ENCODE assay signal across 3 worm cellular contexts in the genomic region with DNA sequence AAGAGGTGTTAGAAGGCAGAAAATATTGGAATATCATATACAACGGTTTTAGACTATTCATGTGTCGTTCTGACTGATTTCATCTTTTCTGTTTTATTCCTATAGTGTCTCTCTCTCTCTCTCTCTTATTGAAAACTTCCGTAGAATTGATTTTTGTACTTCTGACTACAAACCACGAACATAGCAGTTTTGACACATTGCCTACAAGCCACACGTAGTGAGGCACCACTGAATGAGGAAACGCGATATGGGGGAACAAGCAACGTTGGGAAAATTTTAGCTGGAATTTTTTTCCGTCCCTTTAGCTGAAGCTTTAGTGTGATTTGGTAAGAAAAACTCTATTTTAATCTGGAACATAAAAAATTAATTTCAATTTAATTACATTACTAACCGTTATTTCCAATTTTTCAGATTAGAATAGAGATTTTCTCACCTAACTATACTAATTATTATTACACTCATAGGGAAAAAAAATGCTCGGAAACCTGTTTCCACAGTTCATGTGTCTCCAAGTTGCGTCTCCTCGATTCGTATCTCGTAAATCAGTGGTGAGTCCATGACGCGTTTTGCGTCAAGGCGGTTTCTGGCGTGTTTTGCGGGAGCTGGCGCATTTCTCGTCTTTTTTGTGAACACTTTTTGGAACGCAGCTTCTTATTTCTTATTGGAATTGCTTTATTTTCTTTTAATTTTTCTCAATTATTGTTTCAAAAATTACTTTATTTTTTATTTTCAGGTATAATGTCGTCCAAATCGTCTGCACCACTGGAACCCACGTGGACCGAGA.
TF ChIP-seq lines count a peak whose summit lies in the region.

A gene (minus strand): TSS at position 57 of the 784 bp plus-strand sequence.
A gene (plus strand): TSS at position 734 of the 784 bp plus-strand sequence.

TF ChIP-seq in whole organism, L1 larva, 84 proteins besides CTCF, POLR2A, EP300 and RAD21 (continued from another document and continues in another):
- TF ChIP-seq efl-3 (GFP tag; optimal IDR thresholded peaks at IDR 0.05; lab: Kevin White, UChicago) (no peak), sup-37 (GFP tag; optimal IDR thresholded peaks at IDR 0.05; lab: Kevin White, UChicago) (peak; percentile 40), irx-1 (tag; optimal IDR thresholded peaks at IDR 0.05; lab: Kevin White, UChicago) (peak; percentile 83), C16A3.4 (tag; optimal IDR thresholded peaks at IDR 0.05; lab: Kevin White, UChicago) (peak; percentile 93), ama-1 (optimal IDR thresholded peaks at IDR 0.05; lab: Kevin White, UChicago) (no peak), fkh-8 (tag; optimal IDR thresholded peaks at IDR 0.05; lab: Kevin White, UChicago) (peak; percentile 87), sox-4 (tag; optimal IDR thresholded peaks at IDR 0.05; lab: Kevin White, UChicago) (peak; percentile 52), snu-23 (GFP tag; optimal IDR thresholded peaks at IDR 0.05; lab: Kevin White, UChicago) (peak; percentile 89), alr-1 (tag; optimal IDR thresholded peaks at IDR 0.05; lab: Kevin White, UChicago; ENCODE audit: borderline replicate concordance) (no peak), pag-3 (tag; optimal IDR thresholded peaks at IDR 0.05; lab: Kevin White, UChicago; ENCODE audit: borderline replicate concordance, insufficient read depth) (peak; percentile 38), mdl-1 (tag; optimal IDR thresholded peaks at IDR 0.05; lab: Kevin White, UChicago) (peak in 1 of 2 experiments; percentile 55), lin-35 (GFP tag; optimal IDR thresholded peaks at IDR 0.05; lab: Kevin White, UChicago) (peak; percentile 81 to 86), dsc-1 (tag; optimal IDR thresholded peaks at IDR 0.05; lab: Kevin White, UChicago) (peak; percentile 79), nhr-90 (tag; optimal IDR thresholded peaks at IDR 0.05; lab: Kevin White, UChicago; ENCODE audit: poor library complexity) (peak; percentile 90), pax-3 (tag; optimal IDR thresholded peaks at IDR 0.05; lab: Kevin White, UChicago) (peak; percentile 74), nhr-76 (tag; optimal IDR thresholded peaks at IDR 0.05; lab: Kevin White, UChicago) (no peak), ceh-90 (tag; optimal IDR thresholded peaks at IDR 0.05; lab: Kevin White, UChicago) (no peak), grh-1 (GFP tag; IDR thresholded peaks at IDR 0.05; lab: Robert Waterston, UW) (peak; percentile 68), mep-1 (tag; optimal IDR thresholded peaks at IDR 0.05; lab: Kevin White, UChicago) (peak; percentile 91), fkh-4 (tag; optimal IDR thresholded peaks at IDR 0.05; lab: Kevin White, UChicago; ENCODE audit: borderline replicate concordance) (peak; percentile 32), nhr-85 (tag; lab: Kevin White, UChicago) (peak; percentile 94), tlp-1 (tag; optimal IDR thresholded peaks at IDR 0.05; lab: Kevin White, UChicago) (no peak), egl-13 (tag; optimal IDR thresholded peaks at IDR 0.05; lab: Kevin White, UChicago) (peak; percentile 80), vab-15 (tag; optimal IDR thresholded peaks at IDR 0.05; lab: Kevin White, UChicago) (peak; percentile 24), C04F5.9 (tag; optimal IDR thresholded peaks at IDR 0.05; lab: Kevin White, UChicago) (peak; percentile 57), nhr-47 (tag; optimal IDR thresholded peaks at IDR 0.05; lab: Kevin White, UChicago) (peak; percentile 92), ets-5 (GFP tag; IDR thresholded peaks at IDR 0.05; lab: Robert Waterston, UW) (no peak), Y116A8C.19 (tag; optimal IDR thresholded peaks at IDR 0.05; lab: Kevin White, UChicago; ENCODE audit: borderline replicate concordance) (no peak), tbx-2 (tag; optimal IDR thresholded peaks at IDR 0.05; lab: Kevin White, UChicago) (peak; percentile 85), lin-13 (GFP tag; optimal IDR thresholded peaks at IDR 0.05; lab: Kevin White, UChicago) (peak; percentile 89), lin-15B (tag; optimal IDR thresholded peaks at IDR 0.05; lab: Kevin White, UChicago) (peak; percentile 76), zag-1 (tag; optimal IDR thresholded peaks at IDR 0.05; lab: Kevin White, UChicago) (no peak), unc-130 (tag; optimal IDR thresholded peaks at IDR 0.05; lab: Kevin White, UChicago) (peak; percentile 50), snpc-4 (tag; optimal IDR thresholded peaks at IDR 0.05; lab: Kevin White, UChicago) (peak; percentile 63), lir-3 (tag; optimal IDR thresholded peaks at IDR 0.05; lab: Kevin White, UChicago; ENCODE audit: poor library complexity) (peak; percentile 70), isw-1 (GFP tag; IDR thresholded peaks at IDR 0.05; lab: Robert Waterston, UW) (peak; percentile 73), ztf-4 (tag; optimal IDR thresholded peaks at IDR 0.05; lab: Kevin White, UChicago) (peak; percentile 49), blmp-1 (tag; optimal IDR thresholded peaks at IDR 0.05; lab: Kevin White, UChicago) (peak; percentile 52), egl-27 (tag; optimal IDR thresholded peaks at IDR 0.05; lab: Kevin White, UChicago) (no peak)

TF ChIP-seq in whole organism, L3 larva, 47 proteins besides CTCF, POLR2A, EP300 and RAD21 (continued from another document):
- TF ChIP-seq pha-4 (tag; optimal IDR thresholded peaks at IDR 0.05; lab: Kevin White, UChicago): peak; percentile 83
- no peak for TF ChIP-seq daf-12 (tag; optimal IDR thresholded peaks at IDR 0.05; lab: Kevin White, UChicago)
- TF ChIP-seq ceh-16 (tag; optimal IDR thresholded peaks at IDR 0.05; lab: Kevin White, UChicago): no peak
- no peak for TF ChIP-seq elt-1 (tag; optimal IDR thresholded peaks at IDR 0.05; lab: Kevin White, UChicago)
- TF ChIP-seq nhr-28 (tag; optimal IDR thresholded peaks at IDR 0.05; lab: Kevin White, UChicago): no peak
- TF ChIP-seq egl-5 (tag; optimal IDR thresholded peaks at IDR 0.05; lab: Kevin White, UChicago): peak; percentile 43
- TF ChIP-seq elt-3 (tag; optimal IDR thresholded peaks at IDR 0.05; lab: Kevin White, UChicago): no peak
- TF ChIP-seq lin-15B (tag; optimal IDR thresholded peaks at IDR 0.05; lab: Kevin White, UChicago): peak; percentile 91
- peak; percentile 6 for TF ChIP-seq fkh-10 (GFP tag; optimal IDR thresholded peaks at IDR 0.05; lab: Kevin White, UChicago)
- peak; percentile 41 for TF ChIP-seq nhr-77 (tag; optimal IDR thresholded peaks at IDR 0.05; lab: Kevin White, UChicago)
- TF ChIP-seq nhr-25 (tag; optimal IDR thresholded peaks at IDR 0.05; lab: Kevin White, UChicago): peak; percentile 63
- TF ChIP-seq hmg-11 (tag; optimal IDR thresholded peaks at IDR 0.05; lab: Kevin White, UChicago): peak; percentile 71
- no peak for TF ChIP-seq ZK546.5 (tag; optimal IDR thresholded peaks at IDR 0.05; lab: Kevin White, UChicago)
- peak; percentile 70 for TF ChIP-seq R02D3.7 (tag; optimal IDR thresholded peaks at IDR 0.05; lab: Kevin White, UChicago)
- peak; percentile 52 for TF ChIP-seq lin-39 (tag; optimal IDR thresholded peaks at IDR 0.05; lab: Kevin White, UChicago)
- TF ChIP-seq nfya-1 (tag; optimal IDR thresholded peaks at IDR 0.05; lab: Kevin White, UChicago; ENCODE audit: insufficient read depth): peak; percentile 72
- TF ChIP-seq pqm-1 (tag; optimal IDR thresholded peaks at IDR 0.05; lab: Kevin White, UChicago): peak; percentile 62
- TF ChIP-seq jun-1 (tag; optimal IDR thresholded peaks at IDR 0.05; lab: Kevin White, UChicago): peak; percentile 35
- no peak for TF ChIP-seq ztf-11 (tag; optimal IDR thresholded peaks at IDR 0.05; lab: Kevin White, UChicago)
- peak; percentile 71 for TF ChIP-seq tbx-2 (tag; optimal IDR thresholded peaks at IDR 0.05; lab: Kevin White, UChicago)
- peak; percentile 72 for TF ChIP-seq elt-2 (tag; optimal IDR thresholded peaks at IDR 0.05; lab: Kevin White, UChicago)

TF ChIP-seq in whole organism, young adult, 124 proteins besides CTCF, POLR2A, EP300 and RAD21 (continued from another document and continues in another):
- TF ChIP-seq Y53G8AR.9 (GFP tag; conservative IDR thresholded peaks at IDR 0.05; lab: Robert Waterston, UW): peak; percentile 84; the same call in 1 of the 2 replicates
- peak; percentile 89 for TF ChIP-seq lin-40 (tag; optimal IDR thresholded peaks at IDR 0.05; lab: Kevin White, UChicago)
- TF ChIP-seq madf-3 (GFP tag; IDR thresholded peaks at IDR 0.05; lab: Robert Waterston, UW): 0 out of 2 replicates have a peak, but pooled peaks have one; percentile 57
- TF ChIP-seq snpc-1.3 (tag; optimal IDR thresholded peaks at IDR 0.05; lab: Kevin White, UChicago; ENCODE audit: insufficient read depth): no peak
- no peak for TF ChIP-seq nfya-2 (GFP tag; IDR thresholded peaks at IDR 0.05; lab: Robert Waterston, UW)
- TF ChIP-seq cebp-2 (GFP tag; IDR thresholded peaks at IDR 0.05; lab: Robert Waterston, UW): no peak
- TF ChIP-seq ceh-91 (GFP tag; IDR thresholded peaks at IDR 0.05; lab: Robert Waterston, UW): peak; percentile 54
- peak; percentile 71 for TF ChIP-seq madf-10 (tag; optimal IDR thresholded peaks at IDR 0.05; lab: Kevin White, UChicago)
- no peak for TF ChIP-seq F10E7.11 (tag; optimal IDR thresholded peaks at IDR 0.05; lab: Kevin White, UChicago)
- no peak for TF ChIP-seq zim-3 (tag; optimal IDR thresholded peaks at IDR 0.05; lab: Kevin White, UChicago)
- peak; percentile 45; the same call in 1 of the 2 replicates for TF ChIP-seq hmg-20 (GFP tag; IDR thresholded peaks at IDR 0.05; lab: Robert Waterston, UW)
- peak; percentile 52 for TF ChIP-seq efl-1 (GFP tag; optimal IDR thresholded peaks at IDR 0.05; lab: Kevin White, UChicago)
- no peak for TF ChIP-seq ceh-40 (GFP tag; IDR thresholded peaks at IDR 0.05; lab: Robert Waterston, UW)
- TF ChIP-seq ztf-25 (GFP tag; IDR thresholded peaks at IDR 0.05; lab: Robert Waterston, UW): 0 out of 2 replicates have a peak, but pooled peaks have one; percentile 9
- peak; percentile 87 for TF ChIP-seq mcd-1 (GFP tag; IDR thresholded peaks at IDR 0.05; lab: Robert Waterston, UW)
- no peak for TF ChIP-seq bed-2 (GFP tag; IDR thresholded peaks at IDR 0.05; lab: Robert Waterston, UW)
- peak; percentile 40 for TF ChIP-seq unc-130 (GFP tag; optimal IDR thresholded peaks at IDR 0.05; lab: Kevin White, UChicago)
- no peak for TF ChIP-seq Y79H2A.3 (GFP tag; conservative IDR thresholded peaks at IDR 0.05; lab: Robert Waterston, UW)
- peak; percentile 84 for TF ChIP-seq lin-54 (GFP tag; optimal IDR thresholded peaks at IDR 0.05; lab: Kevin White, UChicago)
- TF ChIP-seq ama-1 (optimal IDR thresholded peaks at IDR 0.05; lab: Kevin White, UChicago): no peak
- no peak for TF ChIP-seq ama-1 (GFP tag; optimal IDR thresholded peaks at IDR 0.05; lab: Kevin White, UChicago)
- no peak for TF ChIP-seq akir-1 (GFP tag; optimal IDR thresholded peaks at IDR 0.05; lab: Kevin White, UChicago)
- TF ChIP-seq pbrm-1 (GFP tag; IDR thresholded peaks at IDR 0.05; lab: Robert Waterston, UW): peak; percentile 85
- no peak for TF ChIP-seq sdz-38 (tag; optimal IDR thresholded peaks at IDR 0.05; lab: Kevin White, UChicago)
- peak; percentile 54; the same call in 1 of the 2 replicates for TF ChIP-seq cebp-1 (GFP tag; IDR thresholded peaks at IDR 0.05; lab: Robert Waterston, UW)
- TF ChIP-seq cebp-1 (tag; optimal IDR thresholded peaks at IDR 0.05; lab: Kevin White, UChicago): peak; percentile 84
- peak; percentile 52 for TF ChIP-seq him-1 (tag; optimal IDR thresholded peaks at IDR 0.05; lab: Kevin White, UChicago)
- no peak for TF ChIP-seq mxl-1 (tag; optimal IDR thresholded peaks at IDR 0.05; lab: Kevin White, UChicago)
- TF ChIP-seq B0336.3 (GFP tag; IDR thresholded peaks at IDR 0.05; lab: Robert Waterston, UW): peak; percentile 71
- TF ChIP-seq T26A5.8 (tag; optimal IDR thresholded peaks at IDR 0.05; lab: Kevin White, UChicago): no peak
- no peak for TF ChIP-seq lin-26 (GFP tag; IDR thresholded peaks at IDR 0.05; lab: Robert Waterston, UW)
- peak; percentile 51; the same call in 1 of the 2 replicates for TF ChIP-seq egrh-3 (GFP tag; IDR thresholded peaks at IDR 0.05; lab: Robert Waterston, UW)
- peak; percentile 67 for TF ChIP-seq F33H1.4 (GFP tag; IDR thresholded peaks at IDR 0.05; lab: Robert Waterston, UW)
- no peak for TF ChIP-seq T07F8.4 (tag; optimal IDR thresholded peaks at IDR 0.05; lab: Kevin White, UChicago)
- TF ChIP-seq nhr-179 (tag; optimal IDR thresholded peaks at IDR 0.05; lab: Kevin White, UChicago): no peak
- peak; percentile 87 for TF ChIP-seq rcor-1 (GFP tag; IDR thresholded peaks at IDR 0.05; lab: Robert Waterston, UW)
- peak; percentile 59 for TF ChIP-seq somi-1 (GFP tag; optimal IDR thresholded peaks at IDR 0.05; lab: Kevin White, UChicago)
- TF ChIP-seq ztf-22 (GFP tag; optimal IDR thresholded peaks at IDR 0.05; lab: Kevin White, UChicago): no peak
- peak; percentile 32 for TF ChIP-seq atf-7 (tag; optimal IDR thresholded peaks at IDR 0.05; lab: Kevin White, UChicago)
- no peak for TF ChIP-seq lag-1 (GFP tag; IDR thresholded peaks at IDR 0.05; lab: Robert Waterston, UW)
- peak; percentile 55 for TF ChIP-seq ZK185.1 (tag; optimal IDR thresholded peaks at IDR 0.05; lab: Kevin White, UChicago; ENCODE audit: poor library complexity, severe bottlenecking)
- TF ChIP-seq let-526 (GFP tag; IDR thresholded peaks at IDR 0.05; lab: Robert Waterston, UW): peak; percentile 67; the same call in 1 of the 2 replicates
- TF ChIP-seq nfyb-1 (GFP tag; IDR thresholded peaks at IDR 0.05; lab: Robert Waterston, UW): peak; percentile 63; the same call in 1 of the 2 replicates
- no peak for TF ChIP-seq Y56A3A.18 (GFP tag; IDR thresholded peaks at IDR 0.05; lab: Robert Waterston, UW)
- no peak for TF ChIP-seq mes-4 (tag; optimal IDR thresholded peaks at IDR 0.05; lab: Kevin White, UChicago)
- no peak for TF ChIP-seq B0261.1 (tag; optimal IDR thresholded peaks at IDR 0.05; lab: Kevin White, UChicago)
- TF ChIP-seq F57C9.4 (tag; optimal IDR thresholded peaks at IDR 0.05; lab: Kevin White, UChicago): no peak
- TF ChIP-seq ekl-4 (GFP tag; IDR thresholded peaks at IDR 0.05; lab: Robert Waterston, UW): peak; percentile 30; the same call in 1 of the 2 replicates
- 0 out of 2 replicates have a peak, but pooled peaks have one; percentile 10 for TF ChIP-seq hsf-1 (GFP tag; IDR thresholded peaks at IDR 0.05; lab: Robert Waterston, UW)
- TF ChIP-seq F22D6.2 (tag; optimal IDR thresholded peaks at IDR 0.05; lab: Kevin White, UChicago): peak; percentile 47
- TF ChIP-seq nfya-1 (tag; optimal IDR thresholded peaks at IDR 0.05; lab: Kevin White, UChicago; ENCODE audit: borderline replicate concordance, insufficient read depth): no peak
- peak; percentile 68 for TF ChIP-seq tbp1 (GFP tag; optimal IDR thresholded peaks at IDR 0.05; lab: Kevin White, UChicago)
- no peak for TF ChIP-seq ceh-79 (tag; optimal IDR thresholded peaks at IDR 0.05; lab: Kevin White, UChicago)
- TF ChIP-seq madf-6 (GFP tag; IDR thresholded peaks at IDR 0.05; lab: Robert Waterston, UW): peak; percentile 78
- peak; percentile 47 for TF ChIP-seq ztf-26 (tag; optimal IDR thresholded peaks at IDR 0.05; lab: Kevin White, UChicago)
- no peak for TF ChIP-seq fkh-3 (tag; optimal IDR thresholded peaks at IDR 0.05; lab: Kevin White, UChicago)
- peak; percentile 98 for TF ChIP-seq ztf-18 (tag; optimal IDR thresholded peaks at IDR 0.05; lab: Kevin White, UChicago)
- peak; percentile 86 for TF ChIP-seq attf-5 (GFP tag; optimal IDR thresholded peaks at IDR 0.05; lab: Kevin White, UChicago)
- TF ChIP-seq nhr-90 (tag; optimal IDR thresholded peaks at IDR 0.05; lab: Kevin White, UChicago): no peak
- TF ChIP-seq xnd-1 (tag; optimal IDR thresholded peaks at IDR 0.05; lab: Kevin White, UChicago): peak; percentile 53
- peak; percentile 70 for TF ChIP-seq K11D2.4 (GFP tag; IDR thresholded peaks at IDR 0.05; lab: Robert Waterston, UW)
- TF ChIP-seq D2030.7 (GFP tag; IDR thresholded peaks at IDR 0.05; lab: Robert Waterston, UW): peak; percentile 76
- TF ChIP-seq Y67H2A.10 (GFP tag; conservative IDR thresholded peaks at IDR 0.05; lab: Robert Waterston, UW): no peak
- no peak for TF ChIP-seq gei-17 (GFP tag; optimal IDR thresholded peaks at IDR 0.05; lab: Kevin White, UChicago)
- TF ChIP-seq unc-62 (GFP tag; optimal IDR thresholded peaks at IDR 0.05; lab: Kevin White, UChicago): no peak
- TF ChIP-seq snpc-3.4 (tag; optimal IDR thresholded peaks at IDR 0.05; lab: Kevin White, UChicago): peak; percentile 67
- TF ChIP-seq F52B5.7 (tag; optimal IDR thresholded peaks at IDR 0.05; lab: Kevin White, UChicago): no peak
- TF ChIP-seq B0035.1 (tag; optimal IDR thresholded peaks at IDR 0.05; lab: Kevin White, UChicago): peak; percentile 43
